Worm (Caenorhabditis elegans) whole organism, L3 larva: ENCODE data around the gene C03F11.2.

Experiments used
- elt-3 ChIP-seq, 3 experiments: fragments of 150-350 bp in 1 of 3; sonication (generic microtip) in 2 of 3; optimal IDR thresholded peaks; 2 replicates in 2 of 3; 4 replicates in 1 of 3; lab custom pipeline; 2014 to 2017; ENCODE audit warnings: missing biosample characterization in 3 of 3, missing genetic modification characterization in 3 of 3
- ztf-4 ChIP-seq: fragments of 150-350 bp; optimal IDR thresholded peaks from 2 replicates; lab custom pipeline; 2014; ENCODE audit warnings: missing biosample characterization, missing genetic modification characterization

DNA sequence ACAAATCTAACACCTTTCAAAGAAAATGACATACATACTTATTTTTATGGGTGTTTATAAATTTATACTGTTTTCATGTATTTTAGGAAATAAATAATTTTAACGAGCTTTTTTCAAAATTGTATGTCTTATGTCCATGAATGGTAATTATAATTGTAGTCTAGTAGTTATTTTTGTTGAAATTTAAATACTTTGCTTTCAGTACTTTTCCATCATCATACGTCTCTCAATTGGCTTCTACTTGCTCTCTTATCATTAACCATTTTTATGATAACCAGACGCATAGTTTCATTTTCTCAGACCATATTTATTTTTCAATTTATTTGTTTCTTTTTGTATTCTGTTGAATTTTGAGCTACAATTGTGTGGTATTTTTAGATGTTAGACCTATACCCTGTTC lies 31.8 kb downstream of the C03F11.2 start, which contains the start of gene F35C8.5:
- TF ChIP-seq elt-3 (tag; optimal IDR thresholded peaks at IDR 0.05; lab: Kevin White, UChicago) (no peak), ztf-4 (tag; lab: Kevin White, UChicago) (no peak)
